Worm (Caenorhabditis elegans) whole organism, L2 larva: ENCODE data around the gene C47E8.9.

Source experiments
- C34F6.9 ChIP-seq: fragments of 150-350 bp; optimal IDR thresholded peaks from 2 replicates; lab custom pipeline; 2014; ENCODE audit warnings: missing biosample characterization, missing genetic modification characterization
- F13H6.1 ChIP-seq: sonication (generic microtip); optimal IDR thresholded peaks from 2 replicates; lab custom pipeline; 2016; ENCODE audit warnings: missing genetic modification characterization, missing compliant biosample characterization
- R02D3.7 ChIP-seq: fragments of 150-350 bp; optimal IDR thresholded peaks from 2 replicates; lab custom pipeline; 2014; ENCODE audit warnings: missing biosample characterization, missing genetic modification characterization
- alr-1 ChIP-seq: fragments of 150-350 bp; optimal IDR thresholded peaks from 2 replicates; lab custom pipeline; 2014; ENCODE audit warnings: missing biosample characterization, missing genetic modification characterization
- blmp-1 ChIP-seq: sonication (generic microtip); optimal IDR thresholded peaks from 2 replicates; lab custom pipeline; 2017; ENCODE audit warnings: missing genetic modification characterization, mild to moderate bottlenecking, missing compliant biosample characterization, antibody characterized with exemption, moderate library complexity; ENCODE audit not compliant: insufficient read depth
- ceh-16 ChIP-seq: fragments of 150-350 bp; optimal IDR thresholded peaks from 2 replicates; lab custom pipeline; 2014; ENCODE audit warnings: missing biosample characterization, missing genetic modification characterization
- ceh-82 ChIP-seq: fragments of 150-350 bp; optimal IDR thresholded peaks from 2 replicates; lab custom pipeline; 2014; ENCODE audit warnings: missing biosample characterization, missing genetic modification characterization
- crh-2 ChIP-seq: sonication (generic microtip); optimal IDR thresholded peaks from 2 replicates; lab custom pipeline; 2017; ENCODE audit warnings: missing biosample characterization, missing genetic modification characterization
- dmd-4 ChIP-seq: sonication (generic microtip); optimal IDR thresholded peaks from 2 replicates; lab custom pipeline; 2017; ENCODE audit warnings: missing biosample characterization, missing genetic modification characterization
- egl-27 ChIP-seq: sonication (generic microtip); optimal IDR thresholded peaks from 3 replicates; lab custom pipeline; 2017; ENCODE audit warnings: missing biosample characterization, missing genetic modification reagents, missing genetic modification characterization
- elt-1 ChIP-seq: fragments of 150-350 bp; optimal IDR thresholded peaks from 2 replicates; lab custom pipeline; 2014; ENCODE audit warnings: missing biosample characterization, missing genetic modification characterization
- elt-3 ChIP-seq: sonication (generic microtip); optimal IDR thresholded peaks from 2 replicates; lab custom pipeline; 2017; ENCODE audit warnings: missing biosample characterization, missing genetic modification characterization
- fos-1 ChIP-seq: fragments of 150-350 bp; optimal IDR thresholded peaks from 2 replicates; lab custom pipeline; 2014; ENCODE audit warnings: missing biosample characterization, missing genetic modification characterization
- gmeb-1 ChIP-seq: fragments of 150-350 bp; optimal IDR thresholded peaks from 2 replicates; lab custom pipeline; 2014; ENCODE audit warnings: missing biosample characterization, missing genetic modification characterization
- lin-11 ChIP-seq: fragments of 150-350 bp; sonication (generic microtip); optimal IDR thresholded peaks from 2 replicates; lab custom pipeline; 2014; ENCODE audit warnings: missing biosample characterization, missing genetic modification characterization, inconsistent platforms, mixed read lengths
- lin-13 ChIP-seq: fragments of 150-350 bp; optimal IDR thresholded peaks from 2 replicates; lab custom pipeline; 2014; ENCODE audit warnings: missing biosample characterization, missing genetic modification reagents, missing genetic modification characterization
- lsy-2 ChIP-seq, 2 experiments: fragments of 150-350 bp in 1 of 2; sonication (generic microtip) in 1 of 2; optimal IDR thresholded peaks; 2 replicates each; lab custom pipeline; 2014 to 2017; ENCODE audit warnings: missing biosample characterization in 2 of 2, missing genetic modification characterization in 2 of 2
- mab-5 ChIP-seq: fragments of 150-350 bp; optimal IDR thresholded peaks from 2 replicates; lab custom pipeline; 2014; ENCODE audit warnings: missing biosample characterization, missing genetic modification characterization
- mbf-1 ChIP-seq: sonication (generic microtip); optimal IDR thresholded peaks from 2 replicates; lab custom pipeline; 2017; ENCODE audit warnings: missing biosample characterization, missing genetic modification characterization
- mdl-1 ChIP-seq, 2 experiments: fragments of 150-350 bp in 1 of 2; sonication (generic microtip) in 1 of 2; optimal IDR thresholded peaks; 2 replicates each; lab custom pipeline; 2017; ENCODE audit warnings: missing biosample characterization in 2 of 2, missing genetic modification characterization in 2 of 2
- nhr-11 ChIP-seq: fragments of 150-350 bp; optimal IDR thresholded peaks from 2 replicates; lab custom pipeline; 2014; ENCODE audit warnings: missing biosample characterization, missing genetic modification characterization
- nhr-129 ChIP-seq: fragments of 150-350 bp; optimal IDR thresholded peaks from 2 replicates; lab custom pipeline; 2014; ENCODE audit warnings: missing biosample characterization, missing genetic modification characterization
- nhr-21 ChIP-seq: fragments of 150-350 bp; optimal IDR thresholded peaks from 2 replicates; lab custom pipeline; 2014; ENCODE audit warnings: missing biosample characterization, missing genetic modification characterization
- nhr-23 ChIP-seq: fragments of 150-350 bp; optimal IDR thresholded peaks from 2 replicates; lab custom pipeline; 2014; ENCODE audit warnings: missing biosample characterization, missing genetic modification reagents, missing genetic modification characterization
- nhr-237 ChIP-seq: fragments of 150-350 bp; optimal IDR thresholded peaks from 2 replicates; lab custom pipeline; 2014; ENCODE audit warnings: missing biosample characterization, missing genetic modification characterization
- nhr-6 ChIP-seq: fragments of 150-350 bp; optimal IDR thresholded peaks from 2 replicates; lab custom pipeline; 2014; ENCODE audit warnings: missing biosample characterization, missing genetic modification characterization
- nhr-77 ChIP-seq: fragments of 150-350 bp; optimal IDR thresholded peaks from 2 replicates; lab custom pipeline; 2014; ENCODE audit warnings: missing biosample characterization, missing genetic modification characterization
- peb-1 ChIP-seq: fragments of 150-350 bp; optimal IDR thresholded peaks from 2 replicates; lab custom pipeline; 2014; ENCODE audit warnings: missing biosample characterization, missing genetic modification characterization
- sem-4 ChIP-seq: fragments of 150-350 bp; optimal IDR thresholded peaks from 2 replicates; lab custom pipeline; 2014; ENCODE audit warnings: missing biosample characterization, missing genetic modification reagents, missing genetic modification characterization
- skn-1 ChIP-seq: sonication (generic microtip); optimal IDR thresholded peaks from 2 replicates; lab custom pipeline; 2017; ENCODE audit warnings: missing biosample characterization, missing genetic modification characterization
- sma-3 ChIP-seq: sonication (generic microtip); optimal IDR thresholded peaks from 2 replicates; lab custom pipeline; 2016; ENCODE audit warnings: missing genetic modification reagents, missing genetic modification characterization, missing compliant biosample characterization
- sma-9 ChIP-seq, 2 experiments: fragments of 150-350 bp in 1 of 2; sonication (generic microtip) in 1 of 2; optimal IDR thresholded peaks; 2 replicates each; lab custom pipeline; 2014 to 2016; ENCODE audit warnings: missing genetic modification characterization in 2 of 2, mild to moderate bottlenecking in 1 of 2, missing biosample characterization in 1 of 2, missing compliant biosample characterization in 1 of 2, missing genetic modification reagents in 1 of 2, moderate library complexity in 1 of 2
- snpc-4 ChIP-seq: fragments of 150-350 bp; optimal IDR thresholded peaks from 2 replicates; lab custom pipeline; 2014; ENCODE audit warnings: missing biosample characterization, missing genetic modification characterization
- unc-39 ChIP-seq: fragments of 150-350 bp; optimal IDR thresholded peaks from 2 replicates; lab custom pipeline; 2014; ENCODE audit warnings: missing biosample characterization, missing genetic modification characterization
- zag-1 ChIP-seq: fragments of 150-350 bp; optimal IDR thresholded peaks from 2 replicates; lab custom pipeline; 2014; ENCODE audit warnings: missing biosample characterization, missing genetic modification characterization
- ztf-1 ChIP-seq: fragments of 200-800 bp; sonication (Bioruptor generic); conservative IDR thresholded peaks from 2 replicates; pipeline ENCODE4 v1.3.6; 2022; ENCODE audit warnings: missing genetic modification characterization, missing compliant biosample characterization
- ztf-11 ChIP-seq: sonication (generic microtip); optimal IDR thresholded peaks from 2 replicates; lab custom pipeline; 2017; ENCODE audit warnings: missing biosample characterization, missing genetic modification characterization
- ztf-4 ChIP-seq: fragments of 150-350 bp; optimal IDR thresholded peaks from 2 replicates; lab custom pipeline; 2014; ENCODE audit warnings: missing biosample characterization, missing genetic modification characterization

Gene C47E8.9

DNA sequence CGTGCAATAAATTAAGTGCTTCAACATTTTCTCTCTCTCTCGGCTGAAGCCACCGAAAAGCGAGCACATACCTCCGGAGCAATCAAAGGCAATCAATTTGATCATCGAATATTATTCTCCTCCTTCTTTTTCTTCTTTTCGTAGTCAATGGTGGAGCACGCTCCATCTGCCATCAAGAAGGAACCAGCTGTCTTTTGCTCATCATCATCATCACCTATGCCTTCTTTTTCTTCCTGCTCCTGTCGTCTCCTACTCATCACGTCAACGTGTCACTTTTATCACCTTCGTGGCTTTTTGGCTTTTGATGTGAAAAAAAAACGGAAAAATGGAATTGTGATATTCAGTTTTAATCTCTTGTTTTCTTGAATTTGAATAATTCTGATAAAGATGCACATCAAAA lies 37.4 kb upstream of the C47E8.9 start:
- TF ChIP-seq sem-4 (tag; lab: Kevin White, UChicago), result no peak
- TF ChIP-seq zag-1 (tag; lab: Kevin White, UChicago), result no peak
- no peak for TF ChIP-seq skn-1 (tag; lab: Kevin White, UChicago)
- TF ChIP-seq egl-27, result no peak
- TF ChIP-seq dmd-4, result no peak
- no peak for TF ChIP-seq ceh-16
- no peak for TF ChIP-seq sma-3
- TF ChIP-seq sma-9 (GFP tag; optimal IDR thresholded peaks at IDR 0.05; lab: Kevin White, UChicago), result peak; percentile 29
- no peak for TF ChIP-seq sma-9 (tag; optimal IDR thresholded peaks at IDR 0.05; lab: Kevin White, UChicago)
- TF ChIP-seq nhr-6, result no peak
- no peak for TF ChIP-seq nhr-23 (tag; lab: Kevin White, UChicago)
- TF ChIP-seq R02D3.7 (tag; lab: Kevin White, UChicago), result no peak
- no peak for TF ChIP-seq lin-13 (GFP tag; lab: Kevin White, UChicago)
- no peak for TF ChIP-seq nhr-21 (tag; lab: Kevin White, UChicago)
- peak in 1 of 2 experiments; percentile 10 for TF ChIP-seq lsy-2 (tag; optimal IDR thresholded peaks at IDR 0.05; lab: Kevin White, UChicago)
- peak; percentile 5 for TF ChIP-seq mab-5 (tag; lab: Kevin White, UChicago)
- no peak for TF ChIP-seq crh-2 (tag; lab: Kevin White, UChicago)
- no peak for TF ChIP-seq alr-1 (tag; lab: Kevin White, UChicago)
- peak; percentile 6 for TF ChIP-seq F13H6.1 (tag; lab: Kevin White, UChicago)
- TF ChIP-seq nhr-129 (tag; lab: Kevin White, UChicago), result peak; percentile 27
- no peak for TF ChIP-seq elt-1 (tag; lab: Kevin White, UChicago)
- TF ChIP-seq mbf-1 (tag; lab: Kevin White, UChicago), result no peak
- TF ChIP-seq lin-11, result no peak

- TF ChIP-seq nhr-6 (no peak), alr-1 (tag; lab: Kevin White, UChicago) (no peak), nhr-11 (tag; lab: Kevin White, UChicago) (no peak), nhr-129 (tag; lab: Kevin White, UChicago) (no peak), crh-2 (tag; lab: Kevin White, UChicago) (no peak), mdl-1 (tag; optimal IDR thresholded peaks at IDR 0.05; lab: Kevin White, UChicago) (no peak), lin-13 (GFP tag; lab: Kevin White, UChicago) (no peak), gmeb-1 (tag; lab: Kevin White, UChicago) (no peak), ztf-4 (tag; lab: Kevin White, UChicago) (no peak)
Observed at ce11 chrV:14631588-14631987, 31.5 kb upstream of the C47E8.9 start, which contains the start of gene F43D2.3. F43D2.3 (plus strand) TSS chrV:14631888.

- TF ChIP-seq blmp-1 (tag; lab: Kevin White, UChicago), result peak; percentile 81
- peak; percentile 27 for TF ChIP-seq sma-9 (GFP tag; optimal IDR thresholded peaks at IDR 0.05; lab: Kevin White, UChicago)
- TF ChIP-seq sma-9 (tag; optimal IDR thresholded peaks at IDR 0.05; lab: Kevin White, UChicago), result no peak
- TF ChIP-seq alr-1 (tag; lab: Kevin White, UChicago), result no peak
- TF ChIP-seq sma-3, result peak; percentile 17
- TF ChIP-seq, all 48 proteins: peak for 3
Observed at ce11 chrV:14633319-14633718, 29.8 kb upstream of the C47E8.9 start.

ce11 chrV:14635119-14635518 lies 28.0 kb upstream of the C47E8.9 start, which contains the start of gene F43D2.6:
F43D2.6 (minus strand) TSS chrV:14635180.
- TF ChIP-seq ceh-82 (tag; lab: Kevin White, UChicago), result no peak
- TF ChIP-seq snpc-4, result no peak

ce11 chrV:14638075-14638474 lies 25.0 kb upstream of the C47E8.9 start:
- TF ChIP-seq lsy-2 (tag; optimal IDR thresholded peaks at IDR 0.05; lab: Kevin White, UChicago) (no peak), skn-1 (tag; lab: Kevin White, UChicago) (no peak), nhr-11 (tag; lab: Kevin White, UChicago) (no peak), ztf-1 (GFP tag; lab: Robert Waterston, UW) (no peak), zag-1 (tag; lab: Kevin White, UChicago) (no peak), C34F6.9 (tag; lab: Kevin White, UChicago) (no peak)

DNA sequence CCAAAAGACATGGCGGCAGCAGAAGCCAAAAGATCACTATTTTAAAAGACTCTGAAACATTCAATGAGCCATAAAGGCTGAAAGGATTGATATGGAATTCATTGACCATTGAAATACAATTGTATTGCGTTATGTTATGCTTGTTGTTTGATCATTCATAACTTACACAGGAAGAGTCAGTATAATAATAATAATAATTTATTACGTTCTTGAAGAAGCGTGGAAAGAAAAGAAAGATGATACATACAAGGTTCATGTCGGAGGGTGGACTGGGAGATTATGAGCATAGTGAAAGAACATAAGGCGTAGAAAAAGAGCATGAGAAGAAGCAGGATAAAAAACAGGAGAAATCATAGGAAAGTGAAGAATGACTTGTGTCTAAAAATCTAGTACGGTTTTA lies 23.0 kb upstream of the C47E8.9 start, which contains the start of gene F43D2.7:
Gene F43D2.7 (minus strand): TSS at position 101 of the 400 bp plus-strand sequence.
- TF ChIP-seq unc-39, result no peak
- no peak for TF ChIP-seq mdl-1 (tag; optimal IDR thresholded peaks at IDR 0.05; lab: Kevin White, UChicago)
- no peak for TF ChIP-seq R02D3.7 (tag; lab: Kevin White, UChicago)
- no peak for TF ChIP-seq nhr-77 (tag; lab: Kevin White, UChicago)
- TF ChIP-seq fos-1 (tag; lab: Kevin White, UChicago), result no peak
- no peak for TF ChIP-seq ztf-11 (tag; lab: Kevin White, UChicago)
- no peak for TF ChIP-seq elt-3 (tag; lab: Kevin White, UChicago)
- no peak for TF ChIP-seq ceh-82 (tag; lab: Kevin White, UChicago)
- no peak for TF ChIP-seq blmp-1 (tag; lab: Kevin White, UChicago)
- no peak for TF ChIP-seq nhr-237 (tag; lab: Kevin White, UChicago)
- TF ChIP-seq peb-1, result no peak
